Worm (Caenorhabditis elegans) whole organism, L4 larva: ENCODE measurements around the gene T14B4.20.

Experiments
- F26F4.8 ChIP-seq: fragments of 200-800 bp; sonication (Bioruptor generic); conservative IDR thresholded peaks from 2 replicates; pipeline ENCODE4 v1.3.6; 2022; ENCODE audit warnings: missing genetic modification characterization, missing compliant biosample characterization
- F49E8.2 ChIP-seq: sonication (generic microtip); optimal IDR thresholded peaks from 2 replicates; lab custom pipeline; 2016; ENCODE audit warnings: missing compliant biosample characterization, mild to moderate bottlenecking, missing genetic modification characterization, borderline replicate concordance
- Y48G9A.11 ChIP-seq: fragments of 200-800 bp; sonication (Bioruptor generic); IDR thresholded peaks from 2 replicates; pipeline ENCODE4 v1.3.6; 2022; ENCODE audit warnings: missing genetic modification reagents, missing genetic modification characterization, missing compliant biosample characterization
- Y75B8A.6 ChIP-seq: fragments of 200-800 bp; sonication (Bioruptor generic); IDR thresholded peaks from 2 replicates; pipeline ENCODE4 v1.3.6; 2022; ENCODE audit warnings: missing genetic modification reagents, missing genetic modification characterization, missing compliant biosample characterization
- aly-2 ChIP-seq: sonication (generic microtip); optimal IDR thresholded peaks from 2 replicates; lab custom pipeline; 2018; ENCODE audit warnings: missing biosample characterization, missing genetic modification characterization
- ama-1 ChIP-seq: fragments of 150-350 bp; optimal IDR thresholded peaks from 2 replicates; lab custom pipeline; 2014; ENCODE audit warnings: inconsistent platforms, mixed read lengths
- arid-1 ChIP-seq: fragments of 200-800 bp; sonication (Bioruptor generic); conservative IDR thresholded peaks from 2 replicates; pipeline ENCODE4 v1.3.6; 2022; ENCODE audit warnings: missing genetic modification reagents, missing genetic modification characterization, missing compliant biosample characterization
- attf-4 ChIP-seq: sonication (generic microtip); optimal IDR thresholded peaks from 3 replicates; lab custom pipeline; 2017; ENCODE audit warnings: missing biosample characterization, missing genetic modification characterization
- ceh-32 ChIP-seq: sonication (generic microtip); optimal IDR thresholded peaks from 2 replicates; lab custom pipeline; 2016; ENCODE audit warnings: mild to moderate bottlenecking, missing genetic modification characterization, missing compliant biosample characterization; ENCODE audit not compliant: poor library complexity
- ceh-44 ChIP-seq: fragments of 200-800 bp; sonication (Bioruptor generic); IDR thresholded peaks from 2 replicates; pipeline ENCODE4 v1.3.6; 2022; ENCODE audit warnings: missing genetic modification reagents, missing genetic modification characterization, missing compliant biosample characterization
- ctbp-1 ChIP-seq: fragments of 200-800 bp; sonication (Bioruptor generic); IDR thresholded peaks from 2 replicates; pipeline ENCODE4 v1.3.6; 2022; ENCODE audit warnings: missing genetic modification reagents, missing genetic modification characterization, missing compliant biosample characterization
- daf-12 ChIP-seq: fragments of 150-350 bp; optimal IDR thresholded peaks from 2 replicates; lab custom pipeline; 2014; ENCODE audit warnings: missing biosample characterization, missing genetic modification reagents, missing genetic modification characterization
- daf-16 ChIP-seq, 3 experiments: sonication (generic microtip); optimal IDR thresholded peaks; 2 replicates each; lab custom pipeline; 2016 to 2017; ENCODE audit warnings: missing genetic modification characterization in 3 of 3, missing genetic modification reagents in 3 of 3, mild to moderate bottlenecking in 2 of 3, missing compliant biosample characterization in 2 of 3, missing biosample characterization in 1 of 3, moderate library complexity in 1 of 3
- daf-19 ChIP-seq: fragments of 200-800 bp; sonication (Bioruptor generic); conservative IDR thresholded peaks from 2 replicates; pipeline ENCODE4 v1.3.6; 2022; ENCODE audit warnings: missing genetic modification characterization, missing compliant biosample characterization
- duxl-1 ChIP-seq: sonication (generic microtip); optimal IDR thresholded peaks from 2 replicates; lab custom pipeline; 2016; ENCODE audit warnings: mild to moderate bottlenecking, missing genetic modification characterization, moderate library complexity, missing compliant biosample characterization; ENCODE audit not compliant: poor library complexity
- egl-27 ChIP-seq: sonication (generic microtip); optimal IDR thresholded peaks from 3 replicates; lab custom pipeline; 2017; ENCODE audit warnings: missing biosample characterization, missing genetic modification reagents, missing genetic modification characterization
- egl-43 ChIP-seq: fragments of 200-800 bp; sonication (Bioruptor generic); IDR thresholded peaks from 2 replicates; pipeline ENCODE4 v1.3.6; 2022; ENCODE audit warnings: missing genetic modification reagents, missing genetic modification characterization, missing compliant biosample characterization
- hif-1 ChIP-seq, 2 experiments: sonication (generic microtip); optimal IDR thresholded peaks; 2 replicates each; lab custom pipeline; 2016 to 2017; ENCODE audit warnings: missing compliant biosample characterization in 2 of 2, missing genetic modification characterization in 2 of 2, missing genetic modification reagents in 2 of 2, missing genotype in 2 of 2, mild to moderate bottlenecking in 1 of 2
- lin-13 ChIP-seq: fragments of 150-350 bp; optimal IDR thresholded peaks from 2 replicates; lab custom pipeline; 2014; ENCODE audit warnings: missing biosample characterization, missing genetic modification reagents, missing genetic modification characterization
- lin-38 ChIP-seq: fragments of 200-800 bp; sonication (Bioruptor generic); IDR thresholded peaks from 2 replicates; pipeline ENCODE4 v1.3.6; 2022; ENCODE audit warnings: missing genetic modification reagents, missing genetic modification characterization, missing compliant biosample characterization
- lir-3 ChIP-seq: sonication (generic microtip); optimal IDR thresholded peaks from 2 replicates; lab custom pipeline; 2016; ENCODE audit warnings: mild to moderate bottlenecking, missing genetic modification characterization, missing compliant biosample characterization
- lsy-2 ChIP-seq, 2 experiments: fragments of 150-350 bp in 1 of 2; sonication (generic microtip) in 1 of 2; optimal IDR thresholded peaks; 2 replicates each; lab custom pipeline; 2014 to 2017; ENCODE audit warnings: missing biosample characterization in 2 of 2, missing genetic modification characterization in 2 of 2
- mdt-29 ChIP-seq: fragments of 200-800 bp; sonication (Bioruptor generic); IDR thresholded peaks from 2 replicates; pipeline ENCODE4 v1.3.6; 2022; ENCODE audit warnings: missing genetic modification reagents, missing genetic modification characterization, missing compliant biosample characterization
- mxl-2 ChIP-seq: fragments of 200-800 bp; sonication (Bioruptor generic); conservative IDR thresholded peaks from 2 replicates; pipeline ENCODE4 v1.3.6; 2022; ENCODE audit warnings: missing genetic modification reagents, missing genetic modification characterization, missing compliant biosample characterization
- nhr-42 ChIP-seq: fragments of 200-800 bp; sonication (Bioruptor generic); IDR thresholded peaks from 2 replicates; pipeline ENCODE4 v1.3.6; 2022; ENCODE audit warnings: missing genetic modification characterization, missing compliant biosample characterization
- nhr-48 ChIP-seq: sonication (generic microtip); optimal IDR thresholded peaks from 2 replicates; lab custom pipeline; 2016; ENCODE audit warnings: mild to moderate bottlenecking, missing genetic modification characterization, missing compliant biosample characterization
- nhr-76 ChIP-seq: fragments of 150-350 bp; optimal IDR thresholded peaks from 2 replicates; lab custom pipeline; 2014; ENCODE audit warnings: missing biosample characterization, missing genetic modification characterization
- rbr-2 ChIP-seq: sonication (generic microtip); optimal IDR thresholded peaks from 2 replicates; lab custom pipeline; 2016; ENCODE audit warnings: missing genotype, missing genetic modification characterization, missing compliant biosample characterization
- saeg-2 ChIP-seq: fragments of 200-800 bp; sonication (Bioruptor generic); IDR thresholded peaks from 2 replicates; pipeline ENCODE4 v1.3.6; 2022; ENCODE audit warnings: missing genetic modification reagents, missing genetic modification characterization, missing compliant biosample characterization
- set-16 ChIP-seq: fragments of 200-800 bp; sonication (Bioruptor generic); IDR thresholded peaks from 2 replicates; pipeline ENCODE4 v1.3.6; 2022; ENCODE audit warnings: missing genetic modification reagents, missing genetic modification characterization, missing compliant biosample characterization
- snpc-4 ChIP-seq: fragments of 150-350 bp; optimal IDR thresholded peaks from 2 replicates; lab custom pipeline; 2014; ENCODE audit warnings: missing biosample characterization, missing genetic modification characterization
- tag-97 ChIP-seq: fragments of 200-800 bp; sonication (Bioruptor generic); IDR thresholded peaks from 2 replicates; pipeline ENCODE4 v1.3.6; 2022; ENCODE audit warnings: missing genetic modification characterization, missing compliant biosample characterization
- zag-1 ChIP-seq: fragments of 150-350 bp; optimal IDR thresholded peaks from 2 replicates; lab custom pipeline; 2014; ENCODE audit warnings: missing biosample characterization, missing genetic modification characterization
- zip-11 ChIP-seq: fragments of 200-800 bp; sonication (Bioruptor generic); IDR thresholded peaks from 2 replicates; pipeline ENCODE4 v1.3.6; 2022; ENCODE audit warnings: missing genetic modification characterization, missing compliant biosample characterization
- zip-2 ChIP-seq: fragments of 150-350 bp; optimal IDR thresholded peaks from 2 replicates; lab custom pipeline; 2014; ENCODE audit warnings: missing biosample characterization, missing genetic modification characterization
- ztf-7 ChIP-seq: fragments of 150-350 bp; optimal IDR thresholded peaks from 2 replicates; lab custom pipeline; 2014; ENCODE audit warnings: missing biosample characterization, missing genetic modification characterization

T14B4.20 gene

DNA sequence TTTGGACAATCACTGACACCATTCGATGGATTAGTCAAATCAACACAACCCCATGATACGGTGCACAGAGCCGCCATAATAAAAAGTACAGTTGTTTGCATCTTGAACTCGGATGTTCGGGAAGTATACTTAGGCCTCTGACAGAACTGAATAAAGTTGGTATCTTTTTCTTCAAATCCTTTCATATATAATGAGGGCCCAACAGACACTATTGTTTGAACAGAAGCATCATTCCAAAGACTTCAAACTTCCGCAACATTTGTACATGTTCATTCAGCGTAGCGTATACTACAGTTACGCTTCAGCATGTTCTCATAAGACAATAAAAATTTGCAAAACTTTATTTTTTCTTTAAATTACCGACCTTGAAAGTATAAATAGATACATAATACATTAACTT, 35.3 kb downstream of the T14B4.20 start, which contains the start of gene F41G3.19:
F41G3.19 (minus strand) TSS at position 101 of the 400 bp plus-strand sequence.
- TF ChIP-seq hif-1 (tag; optimal IDR thresholded peaks at IDR 0.05; lab: Kevin White, UChicago) (no peak), nhr-42 (GFP tag; lab: Robert Waterston, UW) (no peak), F26F4.8 (GFP tag; lab: Robert Waterston, UW) (no peak), rbr-2 (tag; lab: Kevin White, UChicago) (no peak), lsy-2 (tag; optimal IDR thresholded peaks at IDR 0.05; lab: Kevin White, UChicago) (no peak), zag-1 (tag; lab: Kevin White, UChicago) (no peak), aly-2 (tag; lab: Kevin White, UChicago) (no peak), daf-16 (GFP tag; optimal IDR thresholded peaks at IDR 0.05; lab: Kevin White, UChicago) (no peak), daf-16 (tag; optimal IDR thresholded peaks at IDR 0.05; lab: Kevin White, UChicago) (no peak), F49E8.2 (tag; lab: Kevin White, UChicago) (no peak), lin-13 (GFP tag; lab: Kevin White, UChicago) (no peak), zip-2 (no peak), ztf-7 (no peak), Y75B8A.6 (no peak), saeg-2 (GFP tag; lab: Robert Waterston, UW) (no peak), tag-97 (GFP tag; lab: Robert Waterston, UW) (no peak), ama-1 (lab: Kevin White, UChicago) (no peak), mxl-2 (GFP tag; lab: Robert Waterston, UW) (no peak), ceh-32 (tag; lab: Kevin White, UChicago) (no peak)
- TF ChIP-seq, all 104 proteins: peak for 0

DNA sequence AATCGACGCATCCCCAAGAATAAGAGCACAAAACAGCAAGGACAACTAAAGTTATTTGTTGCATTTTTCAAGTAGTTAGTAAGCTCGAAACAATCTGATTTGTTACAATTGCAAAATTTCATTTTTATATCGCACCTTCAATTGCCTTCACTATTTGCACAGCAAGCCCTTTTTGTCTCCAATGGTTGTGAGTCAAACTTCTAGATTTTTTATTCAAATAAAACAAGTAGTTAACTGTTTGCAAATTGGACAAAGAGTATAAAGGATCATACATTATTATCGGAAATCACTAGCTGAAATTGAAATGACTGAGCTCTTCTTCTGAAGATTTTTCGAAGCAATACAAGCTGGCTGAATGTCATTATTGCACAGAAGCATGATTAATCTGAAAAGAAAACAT, 36.1 kb downstream of the T14B4.20 start, which contains the start of gene F41G3.21:
F41G3.21 (minus strand) TSS at position 101 of the 400 bp plus-strand sequence.
- TF ChIP-seq egl-43 (GFP tag; lab: Robert Waterston, UW) (no peak), Y48G9A.11 (GFP tag; lab: Robert Waterston, UW) (no peak), arid-1 (GFP tag; lab: Robert Waterston, UW) (no peak), daf-19 (GFP tag; lab: Robert Waterston, UW) (no peak), zip-11 (GFP tag; lab: Robert Waterston, UW) (no peak)
- TF ChIP-seq, all 104 proteins: peak for 0

DNA sequence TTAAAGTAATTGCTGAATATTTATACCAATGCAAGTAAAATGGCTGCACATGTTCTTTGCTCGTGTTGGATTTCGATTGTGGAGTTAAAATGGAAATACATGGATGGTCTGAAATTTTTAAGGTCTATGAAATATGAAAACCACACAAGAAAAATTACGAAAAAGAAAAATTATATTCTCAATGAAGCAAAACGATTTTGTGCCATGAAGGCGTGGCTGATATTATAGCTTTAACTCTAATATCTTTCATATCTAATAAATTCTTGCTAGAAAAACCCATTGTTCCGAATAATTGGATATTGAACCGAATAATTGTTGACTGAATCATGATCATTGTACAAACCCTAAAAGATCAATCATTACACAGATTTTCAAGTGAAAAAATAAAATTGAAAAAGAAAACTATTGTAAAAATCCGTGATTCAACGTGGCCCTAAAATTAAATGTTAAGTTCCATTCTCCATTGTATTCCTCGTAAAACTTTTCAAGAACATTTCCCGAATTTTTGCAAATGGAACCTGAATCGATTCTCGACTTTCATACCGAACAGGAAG, 38.0 kb downstream of the T14B4.20 start, which contains the start of the genes srx-95 and fis-1:
srx-95 (minus strand) TSS at position 101 of the 554 bp plus-strand sequence.
fis-1 (plus strand) TSS at position 504 of the 554 bp plus-strand sequence.
- TF ChIP-seq ceh-44 (GFP tag; lab: Robert Waterston, UW), result no peak
- TF ChIP-seq mdt-29 (GFP tag; lab: Robert Waterston, UW), result no peak
- no peak for TF ChIP-seq ctbp-1
- TF ChIP-seq daf-12, result no peak
- TF ChIP-seq lin-38, result no peak
- TF ChIP-seq attf-4 (tag; lab: Kevin White, UChicago), result no peak
- TF ChIP-seq set-16 (GFP tag; lab: Robert Waterston, UW), result no peak
- TF ChIP-seq tag-97 (GFP tag; lab: Robert Waterston, UW), result no peak
- no peak for TF ChIP-seq egl-27 (tag; lab: Kevin White, UChicago)
- no peak for TF ChIP-seq nhr-48
- no peak for TF ChIP-seq lir-3 (tag; lab: Kevin White, UChicago)
- no peak for TF ChIP-seq duxl-1 (tag; lab: Kevin White, UChicago)
- no peak for TF ChIP-seq snpc-4 (tag; lab: Kevin White, UChicago)
- no peak for TF ChIP-seq nhr-76 (tag; lab: Kevin White, UChicago)
- TF ChIP-seq, all 104 proteins: peak for 0
